Fruit fly (Drosophila melanogaster) whole organism, embryonic: Measurements from ENCODE around the gene Cat.
A peak's percentile ranks its signal among the peaks of the same experiment; 100 is the strongest.

ENCODE experiments used
- Abd-B ChIP-seq: fragments of 200-800 bp; sonication (Bioruptor generic); optimal IDR thresholded peaks from 2 replicates; lab custom pipeline; 2018; ENCODE audit warnings: missing biosample characterization, mild to moderate bottlenecking, missing genetic modification characterization, moderate library complexity
- Atf6 ChIP-seq: fragments of 200-800 bp; sonication (Bioruptor generic); IDR thresholded peaks from 2 replicates; pipeline ENCODE4 v1.3.6; 2022; ENCODE audit warnings: missing biosample characterization, missing genetic modification characterization
- B-H1 ChIP-seq: fragments of 200-800 bp; sonication (Bioruptor generic); IDR thresholded peaks from 3 replicates; pipeline ENCODE4 v1.3.6; 2022; ENCODE audit warnings: missing biosample characterization, missing genetic modification characterization
- B-H2 ChIP-seq: fragments of 200-800 bp; sonication (Bioruptor generic); optimal IDR thresholded peaks from 2 replicates; lab custom pipeline; 2018; ENCODE audit warnings: missing biosample characterization, mild to moderate bottlenecking, missing genetic modification characterization
- Bdp1 ChIP-seq: fragments of 200-800 bp; sonication (Bioruptor generic); optimal IDR thresholded peaks from 3 replicates; lab custom pipeline; 2016; ENCODE audit warnings: missing biosample characterization, missing genetic modification characterization
- Bgb ChIP-seq: fragments of 200-800 bp; sonication (Bioruptor generic); IDR thresholded peaks from 2 replicates; pipeline ENCODE4 v1.3.6; 2022; ENCODE audit warnings: missing biosample characterization, missing genetic modification characterization; ENCODE audit not compliant: partially characterized antibody
- Blimp-1 ChIP-seq: fragments of 200-800 bp; sonication (Bioruptor generic); optimal IDR thresholded peaks from 3 replicates; lab custom pipeline; 2018; ENCODE audit warnings: missing biosample characterization, missing genetic modification characterization, mild to moderate bottlenecking, moderate library complexity, missing genetic modification reagents
- BtbVII ChIP-seq: fragments of 200-800 bp; sonication (Bioruptor generic); optimal IDR thresholded peaks from 3 replicates; lab custom pipeline; 2017; ENCODE audit warnings: missing biosample characterization, mild to moderate bottlenecking, missing genetic modification characterization
- CG10543 ChIP-seq: fragments of 200-800 bp; sonication (Bioruptor generic); optimal IDR thresholded peaks from 3 replicates; lab custom pipeline; 2017; ENCODE audit warnings: missing biosample characterization, mild to moderate bottlenecking, missing genetic modification characterization, moderate library complexity
- CG11247 ChIP-seq: fragments of 200-800 bp; sonication (Bioruptor generic); IDR thresholded peaks from 2 replicates; pipeline ENCODE4 v1.3.6; 2022; ENCODE audit warnings: missing biosample characterization, missing genetic modification characterization
- CG11504 ChIP-seq: fragments of 200-800 bp; sonication (Bioruptor generic); optimal IDR thresholded peaks from 3 replicates; lab custom pipeline; 2019; ENCODE audit warnings: missing biosample characterization, mild to moderate bottlenecking, missing genetic modification characterization, moderate library complexity
- CG11723 ChIP-seq: fragments of 200-800 bp; sonication (Bioruptor generic); optimal IDR thresholded peaks from 2 replicates; lab custom pipeline; 2017; ENCODE audit warnings: missing biosample characterization, mild to moderate bottlenecking, missing genetic modification characterization
- CG1233 ChIP-seq: fragments of 200-800 bp; sonication (Bioruptor generic); optimal IDR thresholded peaks from 4 replicates; lab custom pipeline; 2018; ENCODE audit warnings: missing biosample characterization, mild to moderate bottlenecking, missing genetic modification characterization
- CG13424 ChIP-seq: fragments of 200-800 bp; sonication (Bioruptor generic); optimal IDR thresholded peaks from 2 replicates; lab custom pipeline; 2019; ENCODE audit warnings: missing biosample characterization, mild to moderate bottlenecking, missing genetic modification characterization, moderate library complexity
- CG14441 ChIP-seq: fragments of 200-800 bp; sonication (Bioruptor generic); IDR thresholded peaks from 2 replicates; pipeline ENCODE4 v1.3.6; 2022; ENCODE audit warnings: missing biosample characterization, missing genetic modification characterization
- CG14860 ChIP-seq: fragments of 200-800 bp; sonication (Bioruptor generic); IDR thresholded peaks from 3 replicates; pipeline ENCODE4 v1.3.6; 2022; ENCODE audit warnings: missing biosample characterization, missing genetic modification characterization; ENCODE audit not compliant: partially characterized antibody
- CG15514 ChIP-seq: fragments of 200-800 bp; sonication (Bioruptor generic); optimal IDR thresholded peaks from 3 replicates; lab custom pipeline; 2017; ENCODE audit warnings: missing biosample characterization, missing genetic modification characterization, mild to moderate bottlenecking, moderate library complexity, missing genetic modification reagents
- CG16863 ChIP-seq: fragments of 200-800 bp; sonication (Bioruptor generic); optimal IDR thresholded peaks from 3 replicates; lab custom pipeline; 2016; ENCODE audit warnings: missing biosample characterization, missing genetic modification characterization
- CG18262 ChIP-seq: fragments of 200-800 bp; optimal IDR thresholded peaks from 3 replicates; lab custom pipeline; 2019; ENCODE audit warnings: missing biosample characterization, mild to moderate bottlenecking, missing genetic modification characterization, moderate library complexity
- CG18599 ChIP-seq: fragments of 200-800 bp; sonication (Bioruptor generic); optimal IDR thresholded peaks from 3 replicates; lab custom pipeline; 2017; ENCODE audit warnings: missing biosample characterization, missing genetic modification characterization, mild to moderate bottlenecking, moderate library complexity, missing genetic modification reagents
- CG2678 ChIP-seq: fragments of 200-800 bp; sonication (Bioruptor generic); optimal IDR thresholded peaks from 3 replicates; lab custom pipeline; 2019; ENCODE audit warnings: missing biosample characterization, mild to moderate bottlenecking, missing genetic modification characterization, moderate library complexity
- CG3281 ChIP-seq: fragments of 200-800 bp; sonication (Bioruptor generic); optimal IDR thresholded peaks from 3 replicates; lab custom pipeline; 2017; ENCODE audit warnings: missing biosample characterization, mild to moderate bottlenecking, missing genetic modification characterization
- CG3726 ChIP-seq: fragments of 200-800 bp; sonication (Bioruptor generic); IDR thresholded peaks from 3 replicates; pipeline ENCODE4, ENCODE4 v1.3.6; 2022; ENCODE audit warnings: missing biosample characterization, missing genetic modification characterization
- CG4282 ChIP-seq: fragments of 200-800 bp; sonication (Bioruptor generic); optimal IDR thresholded peaks from 2 replicates; lab custom pipeline; 2016; ENCODE audit warnings: missing biosample characterization, missing genetic modification characterization
- CG6272 ChIP-seq: fragments of 200-800 bp; sonication (Bioruptor generic); IDR thresholded peaks from 2 replicates; pipeline ENCODE4 v1.3.6; 2022; ENCODE audit warnings: missing biosample characterization, missing genetic modification characterization
- CG7928 ChIP-seq: fragments of 200-800 bp; sonication (Bioruptor generic); optimal IDR thresholded peaks from 2 replicates; lab custom pipeline; 2017; ENCODE audit warnings: missing biosample characterization, mild to moderate bottlenecking, missing genetic modification characterization
- Chrac-16 ChIP-seq: fragments of 200-800 bp; sonication (Bioruptor generic); optimal IDR thresholded peaks from 3 replicates; lab custom pipeline; 2016; ENCODE audit warnings: missing biosample characterization, missing genetic modification characterization
- Doc3 ChIP-seq: fragments of 200-800 bp; sonication (Bioruptor generic); IDR thresholded peaks from 3 replicates; pipeline ENCODE4 v1.3.6; 2022; ENCODE audit warnings: missing biosample characterization, missing genetic modification characterization; ENCODE audit not compliant: partially characterized antibody
- H15 ChIP-seq: fragments of 200-800 bp; sonication (Bioruptor generic); IDR thresholded peaks from 3 replicates; pipeline ENCODE4 v1.3.6; 2022; ENCODE audit warnings: missing biosample characterization, missing genetic modification characterization
- NC2β ChIP-seq: fragments of 200-800 bp; sonication (Bioruptor generic); optimal IDR thresholded peaks from 2 replicates; lab custom pipeline; 2016; ENCODE audit warnings: missing biosample characterization, missing genetic modification characterization
- Pdp1 ChIP-seq, 2 experiments: fragments of 200-800 bp; sonication (Bioruptor generic); optimal IDR thresholded peaks; 3 replicates each; lab custom pipeline; 2016; ENCODE audit warnings: missing biosample characterization in 2 of 2, missing genetic modification characterization in 2 of 2, mild to moderate bottlenecking in 1 of 2, moderate library complexity in 1 of 2
- Ravus ChIP-seq: fragments of 200-800 bp; sonication (Bioruptor generic); IDR thresholded peaks from 2 replicates; pipeline ENCODE4 v1.3.6; 2022; ENCODE audit warnings: missing biosample characterization, missing genetic modification characterization
- Six4 ChIP-seq: fragments of 200-800 bp; sonication (Bioruptor generic); optimal IDR thresholded peaks from 2 replicates; lab custom pipeline; 2016; ENCODE audit warnings: missing biosample characterization, missing genetic modification characterization
- Vsx1 ChIP-seq: fragments of 200-800 bp; sonication (Bioruptor generic); optimal IDR thresholded peaks from 2 replicates; lab custom pipeline; 2017; ENCODE audit warnings: missing biosample characterization, mild to moderate bottlenecking, missing genetic modification characterization, missing genetic modification reagents
- Xrp1 ChIP-seq: fragments of 200-800 bp; sonication (Bioruptor generic); IDR thresholded peaks from 2 replicates; pipeline ENCODE4 v1.3.6; 2022; ENCODE audit warnings: missing biosample characterization, missing genetic modification characterization
- ac ChIP-seq: fragments of 200-800 bp; sonication (Bioruptor generic); optimal IDR thresholded peaks from 3 replicates; lab custom pipeline; 2017; ENCODE audit warnings: missing biosample characterization, mild to moderate bottlenecking, missing genetic modification characterization
- cas ChIP-seq: fragments of 200-800 bp; sonication (Bioruptor generic); IDR thresholded peaks from 2 replicates; pipeline ENCODE4 v1.3.6; 2022; ENCODE audit warnings: missing biosample characterization, missing genetic modification characterization
- crc ChIP-seq: fragments of 200-800 bp; sonication (Bioruptor generic); optimal IDR thresholded peaks from 2 replicates; lab custom pipeline; 2016; ENCODE audit warnings: missing biosample characterization, missing genetic modification characterization
- crol ChIP-seq: fragments of 200-800 bp; sonication (Bioruptor generic); IDR thresholded peaks from 2 replicates; pipeline ENCODE4 v1.3.6; 2022; ENCODE audit warnings: missing biosample characterization, missing genetic modification characterization
- emc ChIP-seq: fragments of 200-800 bp; sonication (Bioruptor generic); optimal IDR thresholded peaks from 2 replicates; lab custom pipeline; 2016; ENCODE audit warnings: missing biosample characterization, missing genetic modification characterization
- ewg ChIP-seq: fragments of 200-800 bp; sonication (Bioruptor generic); optimal IDR thresholded peaks from 3 replicates; lab custom pipeline; 2017; ENCODE audit warnings: mild to moderate bottlenecking, missing biosample characterization, missing genetic modification reagents, missing genetic modification characterization
- gce ChIP-seq: fragments of 200-800 bp; sonication (Bioruptor generic); IDR thresholded peaks from 3 replicates; pipeline ENCODE4 v1.3.6; 2022; ENCODE audit warnings: missing biosample characterization, missing genetic modification characterization
- gt ChIP-seq: fragments of 200-800 bp; sonication (Bioruptor generic); IDR thresholded peaks from 2 replicates; pipeline ENCODE4 v1.3.6; 2022; ENCODE audit warnings: missing biosample characterization, missing genetic modification characterization
- pnt ChIP-seq: fragments of 200-800 bp; sonication (Bioruptor generic); optimal IDR thresholded peaks from 3 replicates; lab custom pipeline; 2016; ENCODE audit warnings: missing biosample characterization, missing genetic modification characterization
- ranshi ChIP-seq: fragments of 200-800 bp; sonication (Bioruptor generic); IDR thresholded peaks from 2 replicates; pipeline ENCODE4 v1.3.6; 2022; ENCODE audit warnings: missing biosample characterization, missing genetic modification characterization
- sima ChIP-seq: fragments of 200-800 bp; sonication (Bioruptor generic); optimal IDR thresholded peaks from 2 replicates; lab custom pipeline; 2016; ENCODE audit warnings: missing biosample characterization, missing genetic modification characterization
- slou ChIP-seq: fragments of 200-800 bp; sonication (Bioruptor generic); optimal IDR thresholded peaks from 3 replicates; lab custom pipeline; 2016; ENCODE audit warnings: missing biosample characterization, missing genetic modification characterization
- tx ChIP-seq: fragments of 200-800 bp; sonication (Bioruptor generic); optimal IDR thresholded peaks from 2 replicates; lab custom pipeline; 2016; ENCODE audit warnings: missing biosample characterization, missing genetic modification characterization
- vfl ChIP-seq: fragments of 200-800 bp; sonication (Bioruptor generic); optimal IDR thresholded peaks from 2 replicates; lab custom pipeline; 2016; ENCODE audit warnings: missing biosample characterization, missing genetic modification characterization
- vvl ChIP-seq: fragments of 200-800 bp; sonication (Bioruptor generic); IDR thresholded peaks from 2 replicates; pipeline ENCODE4 v1.3.6; 2022; ENCODE audit warnings: missing biosample characterization, missing genetic modification characterization
- zfh1 ChIP-seq: fragments of 200-800 bp; sonication (Bioruptor generic); IDR thresholded peaks from 3 replicates; pipeline ENCODE4 v1.3.6; 2022; ENCODE audit warnings: missing biosample characterization, missing genetic modification characterization

Gene Cat

dm6 chr3L:18801194-18801695, 21.2 kb upstream of the Cat start, which contains the start of gene ftz-f1:
Gene ftz-f1, minus strand, starts transcription at chr3L:18801309.
- no peak for TF ChIP-seq slou (GFP tag; lab: Kevin White, UChicago)
- TF ChIP-seq B-H1: no peak
- peak; percentile 92 for TF ChIP-seq ewg (GFP tag; lab: Kevin White, UChicago)
- TF ChIP-seq CG13424 (tag; lab: Kevin White, UChicago): no peak
- no peak for TF ChIP-seq CG14441 (GFP tag; lab: Robert Waterston, UW)
- TF ChIP-seq Chrac-16: peak; percentile 2
- no peak for TF ChIP-seq cas (GFP tag; lab: Robert Waterston, UW)
- peak; percentile 61; the same call in 1 of the 2 replicates for TF ChIP-seq Atf6 (GFP tag; lab: Robert Waterston, UW)
- no peak for TF ChIP-seq CG11723 (GFP tag; lab: Kevin White, UChicago)
- no peak for TF ChIP-seq sima (GFP tag; lab: Kevin White, UChicago)
- TF ChIP-seq Abd-B (GFP tag; lab: Kevin White, UChicago): no peak
- no peak for TF ChIP-seq CG2678 (tag; lab: Kevin White, UChicago)
- TF ChIP-seq crc: no peak
- peak in 1 of 2 experiments; percentile 96 for TF ChIP-seq Pdp1 (GFP tag; optimal IDR thresholded peaks at IDR 0.05; lab: Kevin White, UChicago)
- TF ChIP-seq BtbVII: peak; percentile 12
- peak; percentile 97 for TF ChIP-seq Blimp-1
- no peak for TF ChIP-seq CG6272 (GFP tag; lab: Robert Waterston, UW)
- no peak for TF ChIP-seq pnt (GFP tag; lab: Kevin White, UChicago)
- no peak for TF ChIP-seq CG7928 (GFP tag; lab: Kevin White, UChicago)
- no peak for TF ChIP-seq zfh1 (GFP tag; lab: Robert Waterston, UW)
- TF ChIP-seq tx (GFP tag; lab: Kevin White, UChicago): no peak
- peak; percentile 8 for TF ChIP-seq Bdp1 (GFP tag; lab: Kevin White, UChicago)
- TF ChIP-seq Ravus (GFP tag; lab: Robert Waterston, UW): no peak
- no peak for TF ChIP-seq gt (GFP tag; lab: Robert Waterston, UW)
- TF ChIP-seq CG10543: peak; percentile 74
- TF ChIP-seq emc (GFP tag; lab: Kevin White, UChicago): no peak
- TF ChIP-seq CG3281 (GFP tag; lab: Kevin White, UChicago): peak; percentile 19
- peak; percentile 91 for TF ChIP-seq B-H2
- TF ChIP-seq CG18262 (tag; lab: Kevin White, UChicago): no peak
- TF ChIP-seq CG14860: peak; percentile 56
- TF ChIP-seq ranshi (GFP tag; lab: Robert Waterston, UW): no peak
- no peak for TF ChIP-seq CG15514 (GFP tag; lab: Kevin White, UChicago)
- TF ChIP-seq CG3726: no peak; the same call in 2 of the 3 replicates
- peak; percentile 9 for TF ChIP-seq CG4282 (GFP tag; lab: Kevin White, UChicago)
- no peak for TF ChIP-seq NC2β (GFP tag; lab: Kevin White, UChicago)
- no peak for TF ChIP-seq CG11504
- TF ChIP-seq crol: peak; percentile 95
- no peak for TF ChIP-seq vfl (GFP tag; lab: Kevin White, UChicago)
- peak; percentile 97 for TF ChIP-seq Bgb (GFP tag; lab: Robert Waterston, UW)
- TF ChIP-seq CG11247 (GFP tag; lab: Robert Waterston, UW): no peak
- peak; percentile 28 for TF ChIP-seq CG1233
- TF ChIP-seq Xrp1 (GFP tag; lab: Robert Waterston, UW): no peak
- TF ChIP-seq ac: no peak
- TF ChIP-seq H15 (GFP tag; lab: Robert Waterston, UW): no peak
- TF ChIP-seq Vsx1 (GFP tag; lab: Kevin White, UChicago): no peak
- peak; percentile 71 for TF ChIP-seq vvl (GFP tag; lab: Robert Waterston, UW)
- TF ChIP-seq CG18599 (GFP tag; lab: Kevin White, UChicago): peak; percentile 2
- peak; percentile 47 for TF ChIP-seq Doc3 (GFP tag; lab: Robert Waterston, UW)
- no peak for TF ChIP-seq CG16863
- TF ChIP-seq gce (GFP tag; lab: Robert Waterston, UW): no peak
- no peak for TF ChIP-seq Six4 (GFP tag; lab: Kevin White, UChicago)
